Worm (Caenorhabditis elegans): ENCODE data around the gene gly-9.

gly-9 gene

DNA sequence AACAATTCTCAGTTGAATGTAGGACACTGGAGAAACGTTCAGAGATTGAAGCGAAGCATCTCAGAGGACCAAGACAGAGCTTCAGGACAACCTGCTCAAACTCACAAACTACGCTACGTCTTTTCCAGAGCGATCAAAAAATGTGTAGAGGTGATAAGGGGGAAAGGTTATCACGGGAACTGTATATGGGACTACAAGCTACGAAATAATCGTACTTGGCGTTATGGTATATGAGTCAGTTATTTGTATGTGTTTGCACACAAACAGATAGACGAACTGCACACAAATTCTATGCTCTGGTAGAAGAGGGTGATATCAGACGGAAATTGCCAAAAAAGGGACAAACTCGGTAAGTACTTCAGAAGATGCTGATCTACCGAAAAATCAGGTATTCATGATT is 21.2 kb downstream of the gly-9 start:
- TF ChIP-seq ceh-8 (GFP tag; optimal IDR thresholded peaks at IDR 0.05) (no peak), sox-4 (tag; optimal IDR thresholded peaks at IDR 0.05) (no peak), nhr-12 (tag; optimal IDR thresholded peaks at IDR 0.05) (no peak), fkh-8 (tag; optimal IDR thresholded peaks at IDR 0.05) (no peak), dsc-1 (tag; optimal IDR thresholded peaks at IDR 0.05) (no peak), efl-1 (optimal IDR thresholded peaks at IDR 0.05) (no peak), efl-1 (GFP tag; optimal IDR thresholded peaks at IDR 0.05 in 1 of 2) (peak in 1 of 2 experiments; percentile 36), ceh-82 (tag; optimal IDR thresholded peaks at IDR 0.05) (no peak), ztf-4 (tag; optimal IDR thresholded peaks at IDR 0.05) (no peak), mep-1 (tag; optimal IDR thresholded peaks at IDR 0.05) (no peak), elt-2 (tag; optimal IDR thresholded peaks at IDR 0.05) (peak; percentile 6), hpl-2 (GFP tag; optimal IDR thresholded peaks at IDR 0.05) (no peak)

ce11 chrIII:11268532-11268931 is 21.8 kb downstream of the gly-9 start:
- no peak for TF ChIP-seq efl-1 (optimal IDR thresholded peaks at IDR 0.05)
- TF ChIP-seq efl-1 (GFP tag; optimal IDR thresholded peaks at IDR 0.05 in 1 of 2): peak in 1 of 2 experiments; percentile 24
- TF ChIP-seq ceh-8 (GFP tag; optimal IDR thresholded peaks at IDR 0.05): no peak

ce11 chrIII:11267372-11267771 is 23.0 kb downstream of the gly-9 start:
- no peak for TF ChIP-seq nhr-19 (GFP tag; conservative IDR thresholded peaks at IDR 0.05)
- TF ChIP-seq blmp-1 (tag; optimal IDR thresholded peaks at IDR 0.05): peak; percentile 52
- TF ChIP-seq efl-1 (optimal IDR thresholded peaks at IDR 0.05): no peak
- peak in 1 of 2 experiments; percentile 43 for TF ChIP-seq efl-1 (GFP tag; optimal IDR thresholded peaks at IDR 0.05 in 1 of 2)
- TF ChIP-seq jun-1 (tag; optimal IDR thresholded peaks at IDR 0.05): no peak
- TF ChIP-seq irx-1 (tag; optimal IDR thresholded peaks at IDR 0.05): no peak
- peak; percentile 26 for TF ChIP-seq nhr-20 (tag; optimal IDR thresholded peaks at IDR 0.05)
- peak in 1 of 2 experiments; percentile 4 for TF ChIP-seq lin-35 (GFP tag; optimal IDR thresholded peaks at IDR 0.05)
- TF ChIP-seq elt-2 (tag; optimal IDR thresholded peaks at IDR 0.05): peak; percentile 48

- no peak for TF ChIP-seq hpl-2 (GFP tag; optimal IDR thresholded peaks at IDR 0.05)
- peak in 1 of 2 experiments; percentile 38 for TF ChIP-seq lsy-2 (tag; optimal IDR thresholded peaks at IDR 0.05)
- no peak for TF ChIP-seq dsc-1 (tag; optimal IDR thresholded peaks at IDR 0.05)
- TF ChIP-seq pag-3 (tag; optimal IDR thresholded peaks at IDR 0.05; ENCODE audit: borderline replicate concordance, insufficient read depth): peak; percentile 45
- TF ChIP-seq hlh-17 (GFP tag; optimal IDR thresholded peaks at IDR 0.05; ENCODE audit: borderline replicate concordance): no peak
- TF ChIP-seq nhr-12 (tag; optimal IDR thresholded peaks at IDR 0.05): no peak
- TF ChIP-seq lir-3 (tag; optimal IDR thresholded peaks at IDR 0.05; ENCODE audit: poor library complexity): no peak
- no peak for TF ChIP-seq jun-1 (tag; optimal IDR thresholded peaks at IDR 0.05)
- no peak for TF ChIP-seq nhr-90 (tag; optimal IDR thresholded peaks at IDR 0.05; ENCODE audit: poor library complexity)
- TF ChIP-seq snu-23 (GFP tag; optimal IDR thresholded peaks at IDR 0.05): peak; percentile 61
- no peak for TF ChIP-seq Y116A8C.19 (tag; optimal IDR thresholded peaks at IDR 0.05; ENCODE audit: borderline replicate concordance)
- TF ChIP-seq unc-30 (tag; optimal IDR thresholded peaks at IDR 0.05): no peak
- TF ChIP-seq efl-1 (optimal IDR thresholded peaks at IDR 0.05): no peak
- TF ChIP-seq efl-1 (GFP tag; optimal IDR thresholded peaks at IDR 0.05 in 1 of 2): peak in 1 of 2 experiments; percentile 78
- TF ChIP-seq nhr-20 (tag; optimal IDR thresholded peaks at IDR 0.05): peak; percentile 85
- TF ChIP-seq rnt-1 (tag; optimal IDR thresholded peaks at IDR 0.05): no peak
- TF ChIP-seq nhr-71 (tag; optimal IDR thresholded peaks at IDR 0.05): peak; percentile 14
- TF ChIP-seq C04F5.9 (tag; optimal IDR thresholded peaks at IDR 0.05): no peak
- peak; percentile 71 for TF ChIP-seq lin-14 (GFP tag; optimal IDR thresholded peaks at IDR 0.05)
- TF ChIP-seq aha-1 (tag; optimal IDR thresholded peaks at IDR 0.05): no peak
- no peak for TF ChIP-seq skn-1 (tag; optimal IDR thresholded peaks at IDR 0.05)
- peak; percentile 45 for TF ChIP-seq mep-1 (tag; optimal IDR thresholded peaks at IDR 0.05)
- peak; percentile 95 for TF ChIP-seq nhr-85 (tag)
- peak; percentile 69 for TF ChIP-seq blmp-1 (tag; optimal IDR thresholded peaks at IDR 0.05)
- no peak for TF ChIP-seq mdl-1 (tag; optimal IDR thresholded peaks at IDR 0.05)
- TF ChIP-seq grh-1 (GFP tag; IDR thresholded peaks at IDR 0.05): peak; percentile 75
- TF ChIP-seq isw-1 (GFP tag; IDR thresholded peaks at IDR 0.05): no peak
- peak in 2 of 6 experiments; percentile 30 to 41 for TF ChIP-seq elt-3 (tag; optimal IDR thresholded peaks at IDR 0.05)
These were observed 28.3 kb downstream of the gly-9 start for ce11 chrIII:11262089-11262488.

Measured in whole organism, L1 larva.